Worm (Caenorhabditis elegans) whole organism, young adult: ENCODE data around the gene gpa-7.

ENCODE experiments used
- B0019.2 ChIP-seq: fragments of 200-800 bp; sonication (Bioruptor generic); conservative IDR thresholded peaks from 2 replicates; pipeline ENCODE4 v1.3.6; 2022; ENCODE audit warnings: missing genetic modification reagents, missing genetic modification characterization, missing compliant biosample characterization
- F23B12.7 ChIP-seq: sonication (generic microtip); optimal IDR thresholded peaks from 2 replicates; lab custom pipeline; 2017; ENCODE audit warnings: missing genetic modification characterization, mild to moderate bottlenecking, missing compliant biosample characterization, antibody characterized with exemption, moderate library complexity; ENCODE audit not compliant: insufficient read depth
- F49E8.2 ChIP-seq: sonication (generic microtip); optimal IDR thresholded peaks from 3 replicates; lab custom pipeline; 2017; ENCODE audit warnings: missing genetic modification characterization, mild to moderate bottlenecking, missing compliant biosample characterization, antibody characterized with exemption, moderate library complexity; ENCODE audit not compliant: insufficient read depth
- F52B5.7 ChIP-seq: sonication (generic microtip); optimal IDR thresholded peaks from 2 replicates; lab custom pipeline; 2016; ENCODE audit warnings: mild to moderate bottlenecking, missing genetic modification characterization, missing compliant biosample characterization
- F57A8.1 ChIP-seq: fragments of 200-800 bp; sonication (Bioruptor generic); optimal IDR thresholded peaks from 2 replicates; lab custom pipeline; 2018; ENCODE audit warnings: mild to moderate bottlenecking, missing genetic modification characterization, moderate library complexity, missing compliant biosample characterization
- F57C9.4 ChIP-seq: sonication (generic microtip); optimal IDR thresholded peaks from 2 replicates; lab custom pipeline; 2017; ENCODE audit warnings: mild to moderate bottlenecking, missing genetic modification characterization, missing compliant biosample characterization
- K11D2.4 ChIP-seq: fragments of 200-800 bp; sonication (Bioruptor generic); IDR thresholded peaks from 2 replicates; pipeline ENCODE4 v1.3.6; 2022; ENCODE audit warnings: missing genetic modification reagents, missing genetic modification characterization, missing compliant biosample characterization
- T26A5.8 ChIP-seq: sonication (generic microtip); optimal IDR thresholded peaks from 2 replicates; lab custom pipeline; 2016; ENCODE audit warnings: missing genetic modification characterization, missing compliant biosample characterization
- akir-1 ChIP-seq: fragments of 200-800 bp; sonication (Bioruptor generic); optimal IDR thresholded peaks from 2 replicates; lab custom pipeline; 2018; ENCODE audit warnings: mild to moderate bottlenecking, missing genetic modification characterization, moderate library complexity, missing compliant biosample characterization
- aptf-2 ChIP-seq: fragments of 200-800 bp; sonication (Bioruptor generic); conservative IDR thresholded peaks from 2 replicates; pipeline ENCODE4 v1.3.6; 2022; ENCODE audit warnings: missing genetic modification reagents, missing genetic modification characterization, missing compliant biosample characterization
- aptf-3 ChIP-seq: fragments of 200-800 bp; sonication (Bioruptor generic); IDR thresholded peaks from 2 replicates; pipeline ENCODE4 v1.3.6; 2022; ENCODE audit warnings: missing genetic modification characterization, missing compliant biosample characterization
- attf-6 ChIP-seq: fragments of 200-800 bp; sonication (Bioruptor generic); IDR thresholded peaks from 2 replicates; pipeline ENCODE4 v1.3.6; 2022; ENCODE audit warnings: missing genetic modification reagents, missing genetic modification characterization, missing compliant biosample characterization
- ccch-3 ChIP-seq: fragments of 200-800 bp; sonication (Bioruptor generic); optimal IDR thresholded peaks from 2 replicates; lab custom pipeline; 2018; ENCODE audit warnings: mild to moderate bottlenecking, missing genetic modification characterization, missing compliant biosample characterization
- cebp-2 ChIP-seq: fragments of 200-800 bp; sonication (Bioruptor generic); IDR thresholded peaks from 2 replicates; pipeline ENCODE4 v1.3.6; 2022; ENCODE audit warnings: missing genetic modification characterization, missing compliant biosample characterization
- ceh-40 ChIP-seq: fragments of 200-800 bp; sonication (Bioruptor generic); IDR thresholded peaks from 2 replicates; pipeline ENCODE4 v1.3.6; 2022; ENCODE audit warnings: missing genetic modification characterization, missing compliant biosample characterization
- dox-1 ChIP-seq: fragments of 200-800 bp; sonication (Bioruptor generic); IDR thresholded peaks from 2 replicates; pipeline ENCODE4 v1.3.6; 2022; ENCODE audit warnings: missing genetic modification reagents, missing genetic modification characterization, missing compliant biosample characterization
- dpl-1 ChIP-seq: fragments of 150-350 bp; optimal IDR thresholded peaks from 2 replicates; lab custom pipeline; 2014; ENCODE audit warnings: missing biosample characterization, missing genetic modification reagents, missing genetic modification characterization
- egl-18 ChIP-seq: fragments of 200-800 bp; sonication (Bioruptor generic); IDR thresholded peaks from 2 replicates; pipeline ENCODE4 v1.3.6; 2022; ENCODE audit warnings: missing genetic modification reagents, missing genetic modification characterization, missing compliant biosample characterization
- egrh-3 ChIP-seq: fragments of 200-800 bp; sonication (Bioruptor generic); IDR thresholded peaks from 2 replicates; pipeline ENCODE4 v1.3.6; 2022; ENCODE audit warnings: missing genetic modification reagents, missing genetic modification characterization, missing compliant biosample characterization
- fkh-3 ChIP-seq: sonication (generic microtip); optimal IDR thresholded peaks from 2 replicates; lab custom pipeline; 2016; ENCODE audit warnings: mild to moderate bottlenecking, missing genetic modification characterization, missing compliant biosample characterization
- gei-17 ChIP-seq: fragments of 200-800 bp; sonication (Bioruptor generic); optimal IDR thresholded peaks from 2 replicates; lab custom pipeline; 2018; ENCODE audit warnings: mild to moderate bottlenecking, missing genetic modification characterization, missing compliant biosample characterization
- hlh-12 ChIP-seq: sonication (generic microtip); optimal IDR thresholded peaks from 2 replicates; lab custom pipeline; 2016; ENCODE audit warnings: missing genetic modification characterization, missing compliant biosample characterization
- let-607 ChIP-seq, 2 experiments: fragments of 200-800 bp in 1 of 2; sonication (Bioruptor generic) in 1 of 2; sonication (generic microtip) in 1 of 2; optimal IDR thresholded peaks; 2 replicates each; lab custom pipeline; 2016 to 2018; ENCODE audit warnings: mild to moderate bottlenecking in 2 of 2, missing compliant biosample characterization in 2 of 2, missing genetic modification characterization in 2 of 2, moderate library complexity in 2 of 2, missing genotype in 1 of 2
- lin-35 ChIP-seq, 3 experiments: fragments of 150-350 bp in 2 of 3; sonication (generic microtip) in 1 of 3; optimal IDR thresholded peaks; 2 replicates each; lab custom pipeline; 2014 to 2018; ENCODE audit warnings: missing biosample characterization in 3 of 3, missing genetic modification characterization in 3 of 3, missing genetic modification reagents in 3 of 3
- lin-40 ChIP-seq: sonication (generic microtip); optimal IDR thresholded peaks from 2 replicates; lab custom pipeline; 2016; ENCODE audit warnings: missing genetic modification characterization, mild to moderate bottlenecking, missing compliant biosample characterization, missing genotype, missing genetic modification reagents
- lin-54 ChIP-seq: fragments of 200-800 bp; sonication (Bioruptor generic); optimal IDR thresholded peaks from 2 replicates; lab custom pipeline; 2018; ENCODE audit warnings: mild to moderate bottlenecking, missing genetic modification characterization, missing compliant biosample characterization
- lsl-1 ChIP-seq: fragments of 200-800 bp; sonication (Bioruptor generic); optimal IDR thresholded peaks from 2 replicates; lab custom pipeline; 2018; ENCODE audit warnings: mild to moderate bottlenecking, missing genetic modification characterization, moderate library complexity, missing compliant biosample characterization
- madf-3 ChIP-seq: fragments of 200-800 bp; sonication (Bioruptor generic); IDR thresholded peaks from 2 replicates; pipeline ENCODE4 v1.3.6; 2022; ENCODE audit warnings: missing genetic modification reagents, missing genetic modification characterization, missing compliant biosample characterization
- madf-6 ChIP-seq: fragments of 200-800 bp; sonication (Bioruptor generic); IDR thresholded peaks from 2 replicates; pipeline ENCODE4 v1.3.6; 2022; ENCODE audit warnings: missing genetic modification reagents, missing genetic modification characterization, missing compliant biosample characterization
- mcd-1 ChIP-seq: fragments of 200-800 bp; sonication (Bioruptor generic); IDR thresholded peaks from 2 replicates; pipeline ENCODE4 v1.3.6; 2022; ENCODE audit warnings: missing genetic modification reagents, missing genetic modification characterization, missing compliant biosample characterization
- mel-28 ChIP-seq: sonication (generic microtip); optimal IDR thresholded peaks from 2 replicates; lab custom pipeline; 2016; ENCODE audit warnings: borderline replicate concordance, mild to moderate bottlenecking, missing genetic modification characterization, missing compliant biosample characterization
- nfyb-1 ChIP-seq: fragments of 200-800 bp; sonication (Bioruptor generic); IDR thresholded peaks from 2 replicates; pipeline ENCODE4 v1.3.6; 2022; ENCODE audit warnings: missing genetic modification reagents, missing genetic modification characterization, missing compliant biosample characterization
- repo-1 ChIP-seq: sonication (generic microtip); optimal IDR thresholded peaks from 2 replicates; lab custom pipeline; 2017; ENCODE audit warnings: mild to moderate bottlenecking, missing genetic modification characterization, missing compliant biosample characterization
- snpc-1.1 ChIP-seq: sonication (generic microtip); optimal IDR thresholded peaks from 2 replicates; lab custom pipeline; 2017; ENCODE audit warnings: missing genetic modification characterization, mild to moderate bottlenecking, missing compliant biosample characterization, antibody characterized with exemption, moderate library complexity, missing genotype, missing genetic modification reagents; ENCODE audit not compliant: insufficient read depth
- snpc-1.3 ChIP-seq: sonication (generic microtip); optimal IDR thresholded peaks from 2 replicates; lab custom pipeline; 2017; ENCODE audit warnings: missing genetic modification characterization, mild to moderate bottlenecking, missing compliant biosample characterization, antibody characterized with exemption, moderate library complexity, missing genotype, missing genetic modification reagents; ENCODE audit not compliant: insufficient read depth
- snpc-4 ChIP-seq, 5 experiments: fragments of 150-350 bp in 1 of 5; sonication (generic microtip) in 4 of 5; optimal IDR thresholded peaks; 2 replicates each; lab custom pipeline; 2014 to 2018; ENCODE audit warnings: missing genetic modification characterization in 5 of 5, missing biosample characterization in 3 of 5, antibody characterized with exemption in 2 of 5, mild to moderate bottlenecking in 2 of 5, missing compliant biosample characterization in 2 of 5, missing genotype in 2 of 5, moderate library complexity in 2 of 5, missing genetic modification reagents in 1 of 5
- somi-1 ChIP-seq: fragments of 200-800 bp; sonication (Bioruptor generic); optimal IDR thresholded peaks from 2 replicates; lab custom pipeline; 2018; ENCODE audit warnings: mild to moderate bottlenecking, missing genetic modification characterization, missing compliant biosample characterization
- tbx-9 ChIP-seq: sonication (generic microtip); optimal IDR thresholded peaks from 2 replicates; lab custom pipeline; 2016; ENCODE audit warnings: borderline replicate concordance, missing genetic modification characterization, inconsistent platforms, missing compliant biosample characterization
- tlf-1 ChIP-seq: fragments of 200-800 bp; sonication (Bioruptor generic); optimal IDR thresholded peaks from 2 replicates; lab custom pipeline; 2018; ENCODE audit warnings: mild to moderate bottlenecking, missing genetic modification characterization, missing compliant biosample characterization
- unc-130 ChIP-seq: sonication (generic microtip); optimal IDR thresholded peaks from 2 replicates; lab custom pipeline; 2016; ENCODE audit warnings: missing genetic modification reagents, missing genetic modification characterization, missing compliant biosample characterization
- unc-62 ChIP-seq: fragments of 150-350 bp; optimal IDR thresholded peaks from 2 replicates; lab custom pipeline; 2014; ENCODE audit warnings: missing biosample characterization, missing genetic modification reagents, missing genetic modification characterization
- zfh-2 ChIP-seq: fragments of 200-800 bp; sonication (Bioruptor generic); conservative IDR thresholded peaks from 2 replicates; pipeline ENCODE4 v1.3.6; 2022; ENCODE audit warnings: missing genetic modification reagents, missing genetic modification characterization, missing compliant biosample characterization
- ztf-22 ChIP-seq: fragments of 200-800 bp; sonication (Bioruptor generic); optimal IDR thresholded peaks from 2 replicates; lab custom pipeline; 2018; ENCODE audit warnings: mild to moderate bottlenecking, missing genetic modification characterization, moderate library complexity, missing compliant biosample characterization
- ztf-26 ChIP-seq: sonication (generic microtip); optimal IDR thresholded peaks from 2 replicates; lab custom pipeline; 2017; ENCODE audit warnings: missing genetic modification characterization, missing compliant biosample characterization
- ztf-3 ChIP-seq: fragments of 200-800 bp; sonication (Bioruptor generic); optimal IDR thresholded peaks from 2 replicates; lab custom pipeline; 2018; ENCODE audit warnings: mild to moderate bottlenecking, missing genetic modification characterization, missing compliant biosample characterization
- ztf-6 ChIP-seq: fragments of 200-800 bp; sonication (Bioruptor generic); IDR thresholded peaks from 2 replicates; pipeline ENCODE4 v1.3.6; 2022; ENCODE audit warnings: missing genetic modification reagents, missing genetic modification characterization, missing compliant biosample characterization

Gene gpa-7

DNA sequence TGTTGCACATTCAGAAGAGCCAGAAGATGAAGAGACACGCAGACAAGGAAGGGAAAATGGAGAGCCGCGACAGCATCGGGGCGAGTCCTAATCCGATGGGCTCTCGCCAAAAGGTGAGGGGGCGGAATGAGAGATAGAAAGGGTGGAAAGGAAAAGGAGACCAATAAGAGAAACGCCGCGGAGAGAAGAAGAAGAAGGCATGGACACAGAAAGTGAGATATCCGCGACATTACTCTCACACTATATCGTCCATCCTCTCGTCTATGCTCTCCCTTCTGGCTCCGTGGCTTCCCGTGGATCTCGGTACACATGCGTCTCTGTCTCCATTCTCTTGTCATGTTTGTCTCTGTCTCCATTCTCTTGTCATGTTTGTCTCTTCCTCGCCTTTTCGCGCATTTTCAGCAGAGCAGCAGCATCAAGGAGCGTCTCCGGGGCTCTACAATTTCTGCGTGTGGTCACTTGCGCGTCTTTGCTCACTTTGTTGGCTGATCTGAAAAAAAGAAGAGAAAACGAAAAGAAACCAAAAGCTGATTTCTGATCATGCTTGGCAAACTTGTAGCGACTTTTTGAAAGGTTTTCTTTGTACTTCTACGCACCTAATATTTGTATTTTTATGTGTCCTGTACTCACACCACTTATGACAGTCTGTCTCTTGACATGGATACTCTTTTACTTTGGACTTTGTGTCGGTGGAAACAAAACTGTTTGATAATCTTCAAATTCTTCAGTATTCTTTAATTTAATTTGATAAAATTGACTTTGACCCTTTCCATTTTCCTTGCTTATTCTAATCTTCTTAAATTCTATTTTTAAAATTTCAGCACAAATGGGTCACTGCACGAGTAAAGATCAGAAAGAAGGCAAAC lies at the start of gene gpa-7:
gpa-7 (plus strand) TSS at position 816 of the 866 bp plus-strand sequence.
- TF ChIP-seq F23B12.7 (tag; lab: Kevin White, UChicago) = no peak
- TF ChIP-seq F57A8.1 (GFP tag; lab: Kevin White, UChicago) = no peak
- no peak for TF ChIP-seq ztf-3 (GFP tag; lab: Kevin White, UChicago)
- TF ChIP-seq aptf-3 (GFP tag; lab: Robert Waterston, UW) = no peak
- no peak for TF ChIP-seq snpc-4 (GFP tag; optimal IDR thresholded peaks at IDR 0.05; lab: Kevin White, UChicago)
- no peak for TF ChIP-seq snpc-4 (tag; optimal IDR thresholded peaks at IDR 0.05; lab: Kevin White, UChicago)
- no peak for TF ChIP-seq ccch-3 (GFP tag; lab: Kevin White, UChicago)
- TF ChIP-seq snpc-1.1 = no peak
- no peak for TF ChIP-seq nfyb-1
- TF ChIP-seq hlh-12 (tag; lab: Kevin White, UChicago) = no peak
- TF ChIP-seq zfh-2 (GFP tag; lab: Robert Waterston, UW) = no peak; the same call in none of the 2 replicates
- peak; percentile 58 for TF ChIP-seq somi-1
- no peak for TF ChIP-seq madf-6 (GFP tag; lab: Robert Waterston, UW)
- no peak for TF ChIP-seq ztf-22 (GFP tag; lab: Kevin White, UChicago)
- TF ChIP-seq B0019.2 (GFP tag; lab: Robert Waterston, UW) = no peak
- TF ChIP-seq snpc-1.3 = no peak
- no peak for TF ChIP-seq attf-6 (GFP tag; lab: Robert Waterston, UW)
- TF ChIP-seq T26A5.8 (tag; lab: Kevin White, UChicago) = no peak
- TF ChIP-seq fkh-3 = no peak
- no peak for TF ChIP-seq mel-28
- no peak for TF ChIP-seq gei-17 (GFP tag; lab: Kevin White, UChicago)
- no peak for TF ChIP-seq dpl-1 (GFP tag; lab: Kevin White, UChicago)
- no peak; the same call in 1 of the 2 replicates for TF ChIP-seq mcd-1 (GFP tag; lab: Robert Waterston, UW)
- no peak for TF ChIP-seq unc-130
- no peak for TF ChIP-seq let-607 (tag; optimal IDR thresholded peaks at IDR 0.05; lab: Kevin White, UChicago)
- no peak for TF ChIP-seq aptf-2 (GFP tag; lab: Robert Waterston, UW)
- no peak for TF ChIP-seq egrh-3
- TF ChIP-seq F52B5.7 (tag; lab: Kevin White, UChicago) = no peak
- no peak for TF ChIP-seq unc-62 (GFP tag; lab: Kevin White, UChicago)
- no peak for TF ChIP-seq F49E8.2 (tag; lab: Kevin White, UChicago)
- no peak for TF ChIP-seq ceh-40 (GFP tag; lab: Robert Waterston, UW)
- TF ChIP-seq akir-1 (GFP tag; lab: Kevin White, UChicago) = no peak
- no peak for TF ChIP-seq repo-1 (tag; lab: Kevin White, UChicago)
- no peak for TF ChIP-seq lsl-1
- TF ChIP-seq lin-54 (GFP tag; lab: Kevin White, UChicago) = no peak
- no peak for TF ChIP-seq ztf-26 (tag; lab: Kevin White, UChicago)
- no peak for TF ChIP-seq F57C9.4 (tag; lab: Kevin White, UChicago)
- peak in 1 of 3 experiments; percentile 70 for TF ChIP-seq lin-35 (GFP tag; optimal IDR thresholded peaks at IDR 0.05; lab: Kevin White, UChicago)
- TF ChIP-seq K11D2.4 = no peak
- TF ChIP-seq egl-18 (GFP tag; lab: Robert Waterston, UW) = 0 out of 2 replicates have a peak, but pooled peaks have one; percentile 47
- no peak for TF ChIP-seq cebp-2 (GFP tag; lab: Robert Waterston, UW)
- TF ChIP-seq lin-40 (tag; lab: Kevin White, UChicago) = peak; percentile 54
- TF ChIP-seq dox-1 = no peak
- no peak for TF ChIP-seq madf-3 (GFP tag; lab: Robert Waterston, UW)
- TF ChIP-seq tbx-9 (tag; lab: Kevin White, UChicago) = no peak
- no peak for TF ChIP-seq ztf-6 (GFP tag; lab: Robert Waterston, UW)
- no peak for TF ChIP-seq tlf-1 (GFP tag; lab: Kevin White, UChicago)
